Worm (Caenorhabditis elegans): ENCODE measurements around the gene cul-3.

ce11 chrV:219632-220031, 42.4 kb downstream of the cul-3 start, which contains the start of gene srh-80:
- TF ChIP-seq elt-2 (tag; optimal IDR thresholded peaks at IDR 0.05) = no peak
- TF ChIP-seq fkh-6 (tag; optimal IDR thresholded peaks at IDR 0.05) = no peak
- no peak for TF ChIP-seq ceh-18 (tag; optimal IDR thresholded peaks at IDR 0.05)
- TF ChIP-seq unc-42 (tag; optimal IDR thresholded peaks at IDR 0.05) = no peak
